Fruit fly (Drosophila melanogaster) whole organism, embryonic: Measurements from ENCODE around the gene foxo.

Experiments
- Ada2b ChIP-seq: fragments of 200-800 bp; sonication (Bioruptor generic); IDR thresholded peaks from 2 replicates; pipeline ENCODE4 v1.3.6; 2022; ENCODE audit warnings: missing biosample characterization, missing genetic modification characterization
- Asciz ChIP-seq: fragments of 200-800 bp; sonication (Bioruptor generic); optimal IDR thresholded peaks from 2 replicates; lab custom pipeline; 2017; ENCODE audit warnings: missing biosample characterization, mild to moderate bottlenecking, missing genetic modification characterization, missing genetic modification reagents
- CG10147 ChIP-seq: fragments of 200-800 bp; sonication (Bioruptor generic); optimal IDR thresholded peaks from 2 replicates; lab custom pipeline; 2019; ENCODE audit warnings: missing biosample characterization, mild to moderate bottlenecking, missing genetic modification characterization, moderate library complexity
- CG1024 ChIP-seq: fragments of 200-800 bp; sonication (Bioruptor generic); IDR thresholded peaks from 2 replicates; pipeline ENCODE4 v1.3.6; 2022; ENCODE audit warnings: missing biosample characterization, missing genetic modification characterization
- CG11723 ChIP-seq: fragments of 200-800 bp; sonication (Bioruptor generic); optimal IDR thresholded peaks from 2 replicates; lab custom pipeline; 2017; ENCODE audit warnings: missing biosample characterization, mild to moderate bottlenecking, missing genetic modification characterization
- CG12155 ChIP-seq: fragments of 200-800 bp; sonication (Bioruptor generic); optimal IDR thresholded peaks from 3 replicates; lab custom pipeline; 2016; ENCODE audit warnings: missing biosample characterization, missing genetic modification characterization
- CG12219 ChIP-seq: fragments of 200-800 bp; sonication (Bioruptor generic); optimal IDR thresholded peaks from 3 replicates; lab custom pipeline; 2018; ENCODE audit warnings: missing biosample characterization, mild to moderate bottlenecking, missing genetic modification characterization
- CG13287 ChIP-seq: fragments of 200-800 bp; sonication (Bioruptor generic); IDR thresholded peaks from 2 replicates; pipeline ENCODE4 v1.3.6; 2022; ENCODE audit warnings: missing biosample characterization, missing genetic modification characterization; ENCODE audit not compliant: partially characterized antibody
- CG14667 ChIP-seq: fragments of 200-800 bp; sonication (Bioruptor generic); IDR thresholded peaks from 2 replicates; pipeline ENCODE4 v1.3.6; 2022; ENCODE audit warnings: missing biosample characterization, missing genetic modification characterization
- CG1529 ChIP-seq: fragments of 200-800 bp; sonication (Bioruptor generic); optimal IDR thresholded peaks from 3 replicates; lab custom pipeline; 2018; ENCODE audit warnings: missing biosample characterization, missing genetic modification characterization
- CG1647 ChIP-seq: fragments of 200-800 bp; sonication (Bioruptor generic); optimal IDR thresholded peaks from 3 replicates; lab custom pipeline; 2016; ENCODE audit warnings: missing biosample characterization, missing genetic modification characterization
- CG17186 ChIP-seq: fragments of 200-800 bp; sonication (Bioruptor generic); optimal IDR thresholded peaks from 3 replicates; lab custom pipeline; 2017; ENCODE audit warnings: missing biosample characterization, missing genetic modification reagents, missing genetic modification characterization
- CG17328 ChIP-seq: fragments of 200-800 bp; sonication (Bioruptor generic); IDR thresholded peaks from 2 replicates; pipeline ENCODE4 v1.3.6; 2022; ENCODE audit warnings: missing biosample characterization, missing genetic modification characterization
- CG2199 ChIP-seq: fragments of 200-800 bp; sonication (Bioruptor generic); IDR thresholded peaks from 3 replicates; pipeline ENCODE4 v1.3.6; 2022; ENCODE audit warnings: missing biosample characterization, missing genetic modification characterization
- CG3281 ChIP-seq: fragments of 200-800 bp; sonication (Bioruptor generic); optimal IDR thresholded peaks from 3 replicates; lab custom pipeline; 2017; ENCODE audit warnings: missing biosample characterization, mild to moderate bottlenecking, missing genetic modification characterization
- CG33557 ChIP-seq: fragments of 200-800 bp; sonication (Bioruptor generic); optimal IDR thresholded peaks from 2 replicates; lab custom pipeline; 2019; ENCODE audit warnings: missing biosample characterization, mild to moderate bottlenecking, missing genetic modification characterization, moderate library complexity
- CG3407 ChIP-seq: fragments of 200-800 bp; sonication (Bioruptor generic); optimal IDR thresholded peaks from 2 replicates; lab custom pipeline; 2018; ENCODE audit warnings: missing biosample characterization, mild to moderate bottlenecking, missing genetic modification characterization
- CG3726 ChIP-seq: fragments of 200-800 bp; sonication (Bioruptor generic); IDR thresholded peaks from 3 replicates; pipeline ENCODE4, ENCODE4 v1.3.6; 2022; ENCODE audit warnings: missing biosample characterization, missing genetic modification characterization
- CG4404 ChIP-seq: fragments of 200-800 bp; sonication (Bioruptor generic); IDR thresholded peaks from 2 replicates; pipeline ENCODE4 v1.3.6; 2022; ENCODE audit warnings: missing biosample characterization, missing genetic modification characterization
- CG6791 ChIP-seq: fragments of 200-800 bp; sonication (Bioruptor generic); IDR thresholded peaks from 3 replicates; pipeline ENCODE4 v1.3.6; 2022; ENCODE audit warnings: missing biosample characterization, missing genetic modification characterization; ENCODE audit not compliant: partially characterized antibody
- CG7556 ChIP-seq: fragments of 200-800 bp; sonication (Bioruptor generic); optimal IDR thresholded peaks from 2 replicates; lab custom pipeline; 2017; ENCODE audit warnings: missing biosample characterization, mild to moderate bottlenecking, missing genetic modification characterization
- CHES-1-like ChIP-seq: fragments of 200-800 bp; sonication (Bioruptor generic); optimal IDR thresholded peaks from 2 replicates; lab custom pipeline; 2016; ENCODE audit warnings: missing biosample characterization, missing genetic modification characterization
- Dbx ChIP-seq: fragments of 200-800 bp; sonication (Bioruptor generic); IDR thresholded peaks from 3 replicates; pipeline ENCODE4 v1.3.6; 2022; ENCODE audit warnings: missing biosample characterization, missing genetic modification characterization
- Dp ChIP-seq: fragments of 200-800 bp; sonication (Bioruptor generic); optimal IDR thresholded peaks from 2 replicates; lab custom pipeline; 2018; ENCODE audit warnings: missing biosample characterization, mild to moderate bottlenecking, missing genetic modification characterization, moderate library complexity
- Drgx ChIP-seq: fragments of 200-800 bp; sonication (Bioruptor generic); IDR thresholded peaks from 2 replicates; pipeline ENCODE4 v1.3.6; 2022; ENCODE audit warnings: missing biosample characterization, missing genetic modification characterization
- Ets65A ChIP-seq: fragments of 200-800 bp; sonication (Bioruptor generic); peaks from one replicate; lab custom pipeline; 2016; ENCODE audit warnings: missing biosample characterization, missing genetic modification characterization
- NK7.1 ChIP-seq: fragments of 200-800 bp; sonication (Bioruptor generic); optimal IDR thresholded peaks from 3 replicates; lab custom pipeline; 2016; ENCODE audit warnings: missing biosample characterization, missing genetic modification characterization
- Nf-YA ChIP-seq: fragments of 200-800 bp; sonication (Bioruptor generic); IDR thresholded peaks from 2 replicates; pipeline ENCODE4 v1.3.6; 2022; ENCODE audit warnings: missing biosample characterization, missing genetic modification characterization
- Optix ChIP-seq: fragments of 200-800 bp; sonication (Bioruptor generic); IDR thresholded peaks from 3 replicates; pipeline ENCODE4 v1.3.6; 2022; ENCODE audit warnings: missing biosample characterization, missing genetic modification characterization
- ac ChIP-seq: fragments of 200-800 bp; sonication (Bioruptor generic); optimal IDR thresholded peaks from 3 replicates; lab custom pipeline; 2017; ENCODE audit warnings: missing biosample characterization, mild to moderate bottlenecking, missing genetic modification characterization
- chn ChIP-seq: fragments of 200-800 bp; sonication (Bioruptor generic); optimal IDR thresholded peaks from 2 replicates; lab custom pipeline; 2016; ENCODE audit warnings: missing biosample characterization, missing genetic modification characterization
- crc ChIP-seq: fragments of 200-800 bp; sonication (Bioruptor generic); optimal IDR thresholded peaks from 2 replicates; lab custom pipeline; 2016; ENCODE audit warnings: missing biosample characterization, missing genetic modification characterization
- dan ChIP-seq: fragments of 200-800 bp; sonication (Bioruptor generic); IDR thresholded peaks from 2 replicates; pipeline ENCODE4 v1.3.6; 2022; ENCODE audit warnings: missing biosample characterization, missing genetic modification characterization
- dmrt11E ChIP-seq: fragments of 200-800 bp; sonication (Bioruptor generic); optimal IDR thresholded peaks from 3 replicates; lab custom pipeline; 2018; ENCODE audit warnings: missing biosample characterization, mild to moderate bottlenecking, missing genetic modification characterization, moderate library complexity
- emc ChIP-seq: fragments of 200-800 bp; sonication (Bioruptor generic); optimal IDR thresholded peaks from 2 replicates; lab custom pipeline; 2016; ENCODE audit warnings: missing biosample characterization, missing genetic modification characterization
- esg ChIP-seq: fragments of 200-800 bp; sonication (Bioruptor generic); conservative IDR thresholded peaks from 2 replicates; pipeline ENCODE4 v1.3.6; 2022; ENCODE audit warnings: missing biosample characterization, missing genetic modification characterization
- insv ChIP-seq, 2 experiments: fragments of 200-800 bp; sonication (Bioruptor generic); optimal IDR thresholded peaks; 3 replicates each; lab custom pipeline; 2016 to 2018; ENCODE audit warnings: missing biosample characterization in 2 of 2, missing genetic modification characterization in 2 of 2
- inv ChIP-seq: fragments of 200-800 bp; sonication (Bioruptor generic); IDR thresholded peaks from 2 replicates; pipeline ENCODE4 v1.3.6; 2022; ENCODE audit warnings: missing biosample characterization, missing genetic modification characterization; ENCODE audit not compliant: partially characterized antibody
- nerfin-2 ChIP-seq: fragments of 200-800 bp; sonication (Bioruptor generic); IDR thresholded peaks from 2 replicates; pipeline ENCODE4 v1.3.6; 2022; ENCODE audit warnings: missing biosample characterization, missing genetic modification characterization; ENCODE audit not compliant: partially characterized antibody
- org-1 ChIP-seq: fragments of 200-800 bp; sonication (Bioruptor generic); optimal IDR thresholded peaks from 2 replicates; lab custom pipeline; 2017; ENCODE audit warnings: missing biosample characterization, missing genetic modification characterization
- pros ChIP-seq: fragments of 200-800 bp; sonication (Bioruptor generic); optimal IDR thresholded peaks from 3 replicates; lab custom pipeline; 2019; ENCODE audit warnings: missing biosample characterization, mild to moderate bottlenecking, missing genetic modification characterization, moderate library complexity
- repo ChIP-seq: fragments of 200-800 bp; sonication (Bioruptor generic); optimal IDR thresholded peaks from 2 replicates; lab custom pipeline; 2016; ENCODE audit warnings: missing biosample characterization, missing genetic modification characterization
- rib ChIP-seq: fragments of 200-800 bp; sonication (Bioruptor generic); IDR thresholded peaks from 2 replicates; pipeline ENCODE4 v1.3.6; 2022; ENCODE audit warnings: missing biosample characterization, missing genetic modification characterization
- shn ChIP-seq: fragments of 200-800 bp; sonication (Bioruptor generic); optimal IDR thresholded peaks from 3 replicates; lab custom pipeline; 2016; ENCODE audit warnings: missing biosample characterization, missing genetic modification characterization
- sob ChIP-seq: fragments of 200-800 bp; sonication (Bioruptor generic); IDR thresholded peaks from 2 replicates; pipeline ENCODE4 v1.3.6; 2022; ENCODE audit warnings: missing biosample characterization, missing genetic modification characterization
- trem ChIP-seq: fragments of 200-800 bp; optimal IDR thresholded peaks from 3 replicates; lab custom pipeline; 2019; ENCODE audit warnings: missing biosample characterization, mild to moderate bottlenecking, missing genetic modification characterization, moderate library complexity
- trh ChIP-seq: fragments of 200-800 bp; sonication (Bioruptor generic); optimal IDR thresholded peaks from 2 replicates; lab custom pipeline; 2016; ENCODE audit warnings: missing biosample characterization, missing genetic modification characterization
- twi ChIP-seq: fragments of 200-800 bp; optimal IDR thresholded peaks from 2 replicates; lab custom pipeline; 2019; ENCODE audit warnings: missing biosample characterization, mild to moderate bottlenecking, missing genetic modification characterization, moderate library complexity
- z ChIP-seq: fragments of 200-800 bp; sonication (Bioruptor generic); IDR thresholded peaks from 3 replicates; pipeline ENCODE4 v1.3.6; 2022; ENCODE audit warnings: missing biosample characterization, missing genetic modification characterization

foxo gene

DNA sequence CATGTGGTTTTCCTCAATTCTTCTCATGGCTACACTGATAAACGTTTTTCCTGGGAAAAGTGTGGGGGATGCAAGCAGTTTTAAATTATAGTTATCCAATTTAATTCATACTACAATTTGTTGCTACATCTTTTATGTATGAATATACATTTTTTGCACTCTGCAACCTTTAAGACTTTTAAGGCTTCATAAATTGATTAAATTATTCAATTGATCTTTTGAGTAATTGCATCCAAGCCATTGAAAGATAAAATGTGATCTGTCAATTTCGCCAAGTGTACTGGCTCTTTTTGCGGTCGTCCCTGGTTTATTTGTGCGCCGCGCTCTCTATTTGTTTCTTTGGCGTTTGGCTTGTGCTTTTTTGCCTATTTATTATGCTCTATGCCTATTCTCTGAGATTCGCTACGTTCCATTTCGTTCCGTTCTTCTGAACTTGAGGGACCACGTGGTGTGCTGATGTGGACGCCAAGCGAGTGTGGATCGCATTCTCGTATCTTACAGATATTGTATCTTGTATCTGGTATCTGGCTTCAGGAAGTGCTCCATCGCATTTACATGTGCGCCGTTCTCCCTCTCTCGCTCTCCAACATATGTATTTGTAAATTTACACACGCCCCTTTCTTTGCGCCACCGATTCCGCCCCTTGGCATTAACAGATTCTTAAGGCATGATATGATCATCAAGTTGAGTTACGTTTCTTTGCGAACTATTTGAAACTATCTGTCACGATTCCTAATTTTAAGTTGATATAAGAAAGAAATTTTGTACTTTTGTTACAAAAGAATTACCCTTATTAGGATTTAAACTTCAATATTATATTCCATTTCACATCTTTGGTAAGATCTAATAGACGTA, 4.3 kb upstream of the foxo start (continued):
- no peak for TF ChIP-seq CG2199
- TF ChIP-seq esg = peak; percentile 80
- no peak for TF ChIP-seq Nf-YA
- TF ChIP-seq dan (GFP tag; lab: Robert Waterston, UW) = no peak
- no peak for TF ChIP-seq CG33557 (GFP tag; lab: Kevin White, UChicago)
- peak in 1 of 2 experiments; percentile 33 for TF ChIP-seq insv (GFP tag; optimal IDR thresholded peaks at IDR 0.05; lab: Kevin White, UChicago)
- no peak for TF ChIP-seq CG6791 (GFP tag; lab: Robert Waterston, UW)
- no peak for TF ChIP-seq pros (GFP tag; lab: Kevin White, UChicago)
- TF ChIP-seq dmrt11E = no peak
- TF ChIP-seq Drgx = peak; percentile 94
- 0 out of 3 replicates have a peak, but pooled peaks have one; percentile 13 for TF ChIP-seq Optix (GFP tag; lab: Robert Waterston, UW)
- peak; percentile 42 for TF ChIP-seq NK7.1 (GFP tag; lab: Kevin White, UChicago)
- peak; percentile 89 for TF ChIP-seq Dbx
- peak; percentile 60 for TF ChIP-seq chn (GFP tag; lab: Kevin White, UChicago)
- peak; percentile 63 for TF ChIP-seq emc (GFP tag; lab: Kevin White, UChicago)
- TF ChIP-seq Dp (GFP tag; lab: Kevin White, UChicago) = no peak
- TF ChIP-seq CG1024 = no peak
- peak; percentile 88 for TF ChIP-seq CG7556 (GFP tag; lab: Kevin White, UChicago)
- TF ChIP-seq CG1647 = peak; percentile 81
- TF ChIP-seq CHES-1-like (GFP tag; lab: Kevin White, UChicago) = peak; percentile 83
- TF ChIP-seq twi (tag; lab: Kevin White, UChicago) = peak; percentile 13
- TF ChIP-seq trem (tag; lab: Kevin White, UChicago) = peak; percentile 16
- no peak for TF ChIP-seq ac
- peak; percentile 90 for TF ChIP-seq sob (GFP tag; lab: Robert Waterston, UW)
- TF ChIP-seq trh (GFP tag; lab: Kevin White, UChicago) = peak; percentile 40
- TF ChIP-seq Ada2b (GFP tag; lab: Robert Waterston, UW) = peak; percentile 82
- TF ChIP-seq CG11723 (GFP tag; lab: Kevin White, UChicago) = peak; percentile 53
- peak; percentile 46 for TF ChIP-seq CG1529
- TF ChIP-seq z (GFP tag; lab: Robert Waterston, UW) = no peak
- TF ChIP-seq repo (GFP tag; lab: Kevin White, UChicago) = peak; percentile 66
- TF ChIP-seq crc = peak; percentile 81
- TF ChIP-seq rib (GFP tag; lab: Robert Waterston, UW) = peak; percentile 91; the same call in 1 of the 2 replicates
- peak; percentile 75; the same call in 2 of the 3 replicates for TF ChIP-seq CG3726 (GFP tag; lab: Robert Waterston, UW)
- TF ChIP-seq nerfin-2 = no peak
- TF ChIP-seq inv (GFP tag; lab: Robert Waterston, UW) = no peak
- TF ChIP-seq CG17186 (GFP tag; lab: Kevin White, UChicago) = no peak
- peak; percentile 94 for TF ChIP-seq CG3281 (GFP tag; lab: Kevin White, UChicago)
- TF ChIP-seq CG14667 (GFP tag; lab: Robert Waterston, UW) = peak; percentile 73; the same call in 1 of the 2 replicates
- peak; percentile 66 for TF ChIP-seq CG12219 (GFP tag; lab: Kevin White, UChicago)
- TF ChIP-seq CG10147 = peak; percentile 89
- TF ChIP-seq CG13287 (GFP tag; lab: Robert Waterston, UW) = peak; percentile 11; the same call in 1 of the 2 replicates
- TF ChIP-seq Asciz (GFP tag; lab: Kevin White, UChicago) = peak; percentile 68
- TF ChIP-seq CG4404 (GFP tag; lab: Robert Waterston, UW) = peak; percentile 83
- peak; percentile 83 for TF ChIP-seq CG12155 (GFP tag; lab: Kevin White, UChicago)
- peak; percentile 58; the same call in 1 of the 2 replicates for TF ChIP-seq CG17328 (GFP tag; lab: Robert Waterston, UW)
- peak; percentile 90 for TF ChIP-seq shn (GFP tag; lab: Kevin White, UChicago)
- TF ChIP-seq Ets65A (GFP tag; lab: Kevin White, UChicago) = peak; percentile 92
- peak; percentile 47 for TF ChIP-seq CG3407 (GFP tag; lab: Kevin White, UChicago)
- peak; percentile 86 for TF ChIP-seq org-1 (GFP tag; lab: Kevin White, UChicago)
